Fruit fly (Drosophila melanogaster) whole organism, prepupa: ENCODE results near the gene nanos.
A peak's percentile ranks its signal among the peaks of the same experiment; 100 is the strongest.

Experiments
- CG10631 ChIP-seq: fragments of 200-800 bp; sonication (Bioruptor generic); optimal IDR thresholded peaks from 2 replicates; lab custom pipeline; 2016; ENCODE audit warnings: missing biosample characterization, missing genetic modification characterization
- CG10669 ChIP-seq: fragments of 200-800 bp; sonication (Bioruptor generic); optimal IDR thresholded peaks from 3 replicates; lab custom pipeline; 2018; ENCODE audit warnings: missing biosample characterization, mild to moderate bottlenecking, missing genetic modification characterization, moderate library complexity
- CG11294 ChIP-seq: fragments of 200-800 bp; sonication (Bioruptor generic); IDR thresholded peaks from 2 replicates; pipeline ENCODE4 v1.3.6; 2022; ENCODE audit warnings: missing biosample characterization, missing genetic modification characterization
- CG11762 ChIP-seq: fragments of 200-800 bp; sonication (Bioruptor generic); optimal IDR thresholded peaks from 3 replicates; lab custom pipeline; 2016; ENCODE audit warnings: missing biosample characterization, missing genetic modification characterization; ENCODE audit not compliant: insufficient read depth
- CG15336 ChIP-seq: fragments of 200-800 bp; sonication (Bioruptor generic); IDR thresholded peaks from 2 replicates; pipeline ENCODE4 v1.3.6; 2022; ENCODE audit warnings: missing biosample characterization, missing genetic modification characterization
- CG1621 ChIP-seq: fragments of 200-800 bp; sonication (Bioruptor generic); optimal IDR thresholded peaks from 3 replicates; lab custom pipeline; 2018; ENCODE audit warnings: missing biosample characterization, mild to moderate bottlenecking, missing genetic modification characterization
- CG16779 ChIP-seq: fragments of 200-800 bp; sonication (Bioruptor generic); optimal IDR thresholded peaks from 3 replicates; lab custom pipeline; 2017; ENCODE audit warnings: missing biosample characterization, mild to moderate bottlenecking, missing genetic modification characterization
- CG3032 ChIP-seq: fragments of 200-800 bp; optimal IDR thresholded peaks from 2 replicates; lab custom pipeline; 2019; ENCODE audit warnings: missing biosample characterization, mild to moderate bottlenecking, missing genetic modification characterization, moderate library complexity
- CG32006 ChIP-seq: fragments of 200-800 bp; sonication (Bioruptor generic); optimal IDR thresholded peaks from 3 replicates; lab custom pipeline; 2017; ENCODE audit warnings: missing biosample characterization, mild to moderate bottlenecking, missing genetic modification characterization
- CG34406 ChIP-seq: fragments of 200-800 bp; sonication (Bioruptor generic); optimal IDR thresholded peaks from 3 replicates; lab custom pipeline; 2016; ENCODE audit warnings: missing biosample characterization, missing genetic modification characterization
- CG3919 ChIP-seq: fragments of 200-800 bp; sonication (Bioruptor generic); optimal IDR thresholded peaks from 3 replicates; lab custom pipeline; 2016; ENCODE audit warnings: missing biosample characterization, missing genetic modification characterization
- CG6276 ChIP-seq: fragments of 200-800 bp; sonication (Bioruptor generic); optimal IDR thresholded peaks from 2 replicates; lab custom pipeline; 2017; ENCODE audit warnings: missing biosample characterization, mild to moderate bottlenecking, missing genetic modification characterization
- CG6792 ChIP-seq: fragments of 200-800 bp; sonication (Bioruptor generic); optimal IDR thresholded peaks from 3 replicates; lab custom pipeline; 2016; ENCODE audit warnings: missing biosample characterization, missing genetic modification characterization
- CG6808 ChIP-seq: fragments of 200-800 bp; sonication (Bioruptor generic); optimal IDR thresholded peaks from 3 replicates; lab custom pipeline; 2017; ENCODE audit warnings: missing biosample characterization, missing genetic modification characterization, mild to moderate bottlenecking, moderate library complexity, missing genetic modification reagents
- CG6854 ChIP-seq: fragments of 200-800 bp; sonication (Bioruptor generic); optimal IDR thresholded peaks from 2 replicates; lab custom pipeline; 2017; ENCODE audit warnings: missing biosample characterization, mild to moderate bottlenecking, missing genetic modification characterization
- CG7368 ChIP-seq: fragments of 200-800 bp; sonication (Bioruptor generic); optimal IDR thresholded peaks from 3 replicates; lab custom pipeline; 2016; ENCODE audit warnings: missing biosample characterization, missing genetic modification characterization
- CG8319 ChIP-seq: fragments of 200-800 bp; sonication (Bioruptor generic); optimal IDR thresholded peaks from 3 replicates; lab custom pipeline; 2016; ENCODE audit warnings: missing biosample characterization, missing genetic modification characterization
- CG8632 ChIP-seq: fragments of 200-800 bp; sonication (Bioruptor generic); optimal IDR thresholded peaks from 3 replicates; lab custom pipeline; 2016; ENCODE audit warnings: missing biosample characterization, missing genetic modification characterization
- Eip75B ChIP-seq: fragments of 200-800 bp; sonication (Bioruptor generic); optimal IDR thresholded peaks from 3 replicates; lab custom pipeline; 2016; ENCODE audit warnings: missing biosample characterization, missing genetic modification characterization
- Eip78C ChIP-seq: fragments of 200-800 bp; sonication (Bioruptor generic); peaks from one replicate; lab custom pipeline; 2016; ENCODE audit warnings: missing biosample characterization, missing genetic modification characterization
- Eip93F ChIP-seq: fragments of 200-800 bp; sonication (Bioruptor generic); optimal IDR thresholded peaks from 2 replicates; lab custom pipeline; 2016; ENCODE audit warnings: missing biosample characterization, mild to moderate bottlenecking, missing genetic modification characterization
- Ets96B ChIP-seq: fragments of 200-800 bp; optimal IDR thresholded peaks from 2 replicates; lab custom pipeline; 2019; ENCODE audit warnings: missing biosample characterization, mild to moderate bottlenecking, missing genetic modification characterization, moderate library complexity
- Gug ChIP-seq: fragments of 200-800 bp; sonication (Bioruptor generic); IDR thresholded peaks from 2 replicates; pipeline ENCODE4 v1.3.6; 2022; ENCODE audit warnings: missing biosample characterization, missing genetic modification characterization
- Hr38 ChIP-seq: sonication (Bioruptor generic); optimal IDR thresholded peaks from 2 replicates; lab custom pipeline; 2016; ENCODE audit warnings: missing biosample characterization, missing genetic modification characterization
- Hr39 ChIP-seq: fragments of 200-800 bp; sonication (Bioruptor generic); optimal IDR thresholded peaks from 2 replicates; lab custom pipeline; 2016; ENCODE audit warnings: missing biosample characterization, missing genetic modification characterization
- Hr4 ChIP-seq: fragments of 200-800 bp; sonication (Bioruptor generic); optimal IDR thresholded peaks from 3 replicates; lab custom pipeline; 2016; ENCODE audit warnings: missing biosample characterization, missing genetic modification characterization
- Met ChIP-seq: fragments of 200-800 bp; sonication (Bioruptor generic); optimal IDR thresholded peaks from 3 replicates; lab custom pipeline; 2016; ENCODE audit warnings: missing biosample characterization, missing genetic modification characterization
- Smox ChIP-seq: fragments of 200-800 bp; sonication (Bioruptor generic); optimal IDR thresholded peaks from 3 replicates; lab custom pipeline; 2016; ENCODE audit warnings: missing biosample characterization, missing genetic modification characterization
- Sox102F ChIP-seq: fragments of 200-800 bp; sonication (Bioruptor generic); optimal IDR thresholded peaks from 2 replicates; lab custom pipeline; 2016; ENCODE audit warnings: missing biosample characterization, mild to moderate bottlenecking, missing genetic modification characterization
- Sox14 ChIP-seq: fragments of 200-800 bp; sonication (Bioruptor generic); optimal IDR thresholded peaks from 3 replicates; lab custom pipeline; 2016; ENCODE audit warnings: missing biosample characterization, missing genetic modification characterization
- Sox15 ChIP-seq: fragments of 200-800 bp; sonication (Bioruptor generic); optimal IDR thresholded peaks from 3 replicates; lab custom pipeline; 2016; ENCODE audit warnings: missing biosample characterization, missing genetic modification characterization
- achi ChIP-seq: fragments of 200-800 bp; sonication (Bioruptor generic); optimal IDR thresholded peaks from 3 replicates; lab custom pipeline; 2016; ENCODE audit warnings: missing biosample characterization, missing genetic modification characterization
- cyc ChIP-seq: fragments of 200-800 bp; sonication (Bioruptor generic); optimal IDR thresholded peaks from 3 replicates; lab custom pipeline; 2016; ENCODE audit warnings: missing biosample characterization, missing genetic modification characterization
- dac ChIP-seq: fragments of 200-800 bp; sonication (Bioruptor generic); optimal IDR thresholded peaks from 2 replicates; lab custom pipeline; 2017; ENCODE audit warnings: missing biosample characterization, mild to moderate bottlenecking, missing genetic modification characterization
- dsx ChIP-seq: fragments of 200-800 bp; optimal IDR thresholded peaks from 3 replicates; lab custom pipeline; 2019; ENCODE audit warnings: missing biosample characterization, mild to moderate bottlenecking, missing genetic modification characterization, moderate library complexity; ENCODE audit not compliant: poor library complexity, severe bottlenecking
- eg ChIP-seq: fragments of 200-800 bp; sonication (Bioruptor generic); IDR thresholded peaks from 3 replicates; pipeline ENCODE4 v1.3.6; 2022; ENCODE audit warnings: missing biosample characterization, missing genetic modification characterization
- esn ChIP-seq: fragments of 200-800 bp; sonication (Bioruptor generic); optimal IDR thresholded peaks from 2 replicates; lab custom pipeline; 2016; ENCODE audit warnings: missing biosample characterization, mild to moderate bottlenecking, missing genetic modification characterization, moderate library complexity
- fd59A ChIP-seq: fragments of 200-800 bp; sonication (Bioruptor generic); optimal IDR thresholded peaks from 2 replicates; lab custom pipeline; 2017; ENCODE audit warnings: missing biosample characterization, mild to moderate bottlenecking, missing genetic modification characterization, missing genetic modification reagents
- fd85E ChIP-seq: fragments of 200-800 bp; sonication (Bioruptor generic); optimal IDR thresholded peaks from 3 replicates; lab custom pipeline; 2016; ENCODE audit warnings: missing biosample characterization, missing genetic modification characterization
- fkh ChIP-seq: fragments of 200-800 bp; sonication (Bioruptor generic); optimal IDR thresholded peaks from 3 replicates; lab custom pipeline; 2017; ENCODE audit warnings: missing biosample characterization, mild to moderate bottlenecking, missing genetic modification characterization, moderate library complexity
- net ChIP-seq: fragments of 200-800 bp; sonication (Bioruptor generic); optimal IDR thresholded peaks from 3 replicates; lab custom pipeline; 2016; ENCODE audit warnings: missing biosample characterization, missing genetic modification characterization
- pdm3 ChIP-seq: fragments of 200-800 bp; sonication (Bioruptor generic); optimal IDR thresholded peaks from 3 replicates; lab custom pipeline; 2016; ENCODE audit warnings: missing biosample characterization, missing genetic modification characterization
- salr ChIP-seq, 2 experiments: fragments of 200-800 bp; sonication (Bioruptor generic); optimal IDR thresholded peaks; 3 replicates each; lab custom pipeline; 2016 to 2018; ENCODE audit warnings: missing biosample characterization in 2 of 2, missing genetic modification characterization in 2 of 2, mild to moderate bottlenecking in 1 of 2
- spab ChIP-seq: fragments of 200-800 bp; sonication (Bioruptor generic); optimal IDR thresholded peaks from 2 replicates; lab custom pipeline; 2017; ENCODE audit warnings: missing biosample characterization, mild to moderate bottlenecking, missing genetic modification characterization, missing genetic modification reagents
- ss ChIP-seq, 2 experiments: fragments of 200-800 bp; sonication (Bioruptor generic); optimal IDR thresholded peaks; 2 replicates in 1 of 2; 3 replicates in 1 of 2; lab custom pipeline; 2017 to 2018; ENCODE audit warnings: mild to moderate bottlenecking in 2 of 2, missing biosample characterization in 2 of 2, missing genetic modification characterization in 2 of 2, moderate library complexity in 1 of 2
- topi ChIP-seq: fragments of 200-800 bp; sonication (Bioruptor generic); optimal IDR thresholded peaks from 3 replicates; lab custom pipeline; 2016; ENCODE audit warnings: missing biosample characterization, missing genetic modification characterization
- vri ChIP-seq: fragments of 200-800 bp; sonication (Bioruptor generic); optimal IDR thresholded peaks from 3 replicates; lab custom pipeline; 2016; ENCODE audit warnings: missing biosample characterization, mild to moderate bottlenecking, missing genetic modification characterization

Gene nanos

DNA sequence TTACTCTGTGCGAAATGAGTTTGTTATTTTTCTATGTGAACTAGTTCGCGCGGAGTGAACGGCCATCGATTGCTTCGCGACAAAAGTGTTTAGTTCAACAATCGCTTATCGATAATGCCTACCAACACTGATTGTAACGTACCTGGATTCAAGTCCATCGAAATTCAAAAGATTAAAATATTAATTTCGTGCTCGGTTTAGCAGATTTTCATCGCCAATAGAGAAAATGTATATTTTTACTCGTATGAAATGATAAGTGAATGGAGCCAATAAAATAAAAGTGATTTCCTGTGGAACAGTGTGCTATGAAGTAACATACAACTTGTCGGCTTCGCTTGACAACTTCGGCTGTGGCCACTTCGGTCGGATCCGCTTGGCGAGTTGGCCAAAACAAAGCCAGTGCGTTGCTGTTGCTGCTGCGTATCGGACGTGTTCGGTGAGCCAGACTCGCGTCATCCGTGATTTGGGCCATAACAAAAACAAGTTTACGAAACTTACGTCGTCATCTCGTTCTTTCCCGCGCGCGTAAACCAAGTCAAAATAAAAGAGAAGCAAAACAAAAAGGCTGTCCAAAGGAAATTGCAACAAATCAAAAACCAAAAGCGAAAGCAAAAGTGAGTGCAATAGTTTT lies 23.3 kb downstream of the nanos start, which contains the start of the genes CG5555 and myd (continued):
- TF ChIP-seq fkh (GFP tag; lab: Kevin White, UChicago) (peak; percentile 9), Smox (no peak), Eip78C (GFP tag; lab: Kevin White, UChicago) (peak; percentile 88), achi (GFP tag; lab: Kevin White, UChicago) (peak; percentile 58), CG8319 (GFP tag; lab: Kevin White, UChicago) (no peak), dsx (GFP tag; lab: Kevin White, UChicago) (peak; percentile 23), CG11294 (GFP tag; lab: Robert Waterston, UW) (no peak; the same call in 1 of the 2 replicates), Sox102F (peak; percentile 68), CG15336 (GFP tag; lab: Robert Waterston, UW) (peak; percentile 74)

DNA sequence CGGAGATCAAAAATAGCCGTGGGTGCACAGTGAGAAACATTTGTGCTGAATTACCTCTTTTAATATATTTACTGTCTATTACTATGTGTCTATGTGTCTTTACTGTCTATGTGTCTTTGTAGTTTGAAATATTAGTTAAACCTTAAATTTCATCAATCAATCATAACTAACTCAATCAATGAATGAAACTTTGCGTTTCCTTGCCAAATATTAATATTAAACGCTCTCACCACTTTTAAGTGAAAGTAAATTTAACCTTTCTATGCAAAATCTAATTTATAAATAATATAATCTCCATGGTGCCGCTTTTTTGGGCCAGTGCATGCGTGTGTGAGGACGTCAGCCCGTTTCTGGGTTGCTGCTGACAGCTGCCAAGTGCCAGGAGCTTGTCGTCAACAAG lies 24.2 kb downstream of the nanos start:
- peak; percentile 66 for TF ChIP-seq fd59A
- peak; percentile 24 for TF ChIP-seq CG1621 (tag; lab: Kevin White, UChicago)
- peak; percentile 61 for TF ChIP-seq CG7368 (GFP tag; lab: Kevin White, UChicago)
- TF ChIP-seq dac: peak; percentile 43
- TF ChIP-seq cyc (GFP tag; lab: Kevin White, UChicago): peak; percentile 65
- peak; percentile 74 for TF ChIP-seq CG3032
- peak; percentile 74 for TF ChIP-seq Met (GFP tag; lab: Kevin White, UChicago)
- TF ChIP-seq CG3919: peak; percentile 80
- peak; percentile 73 for TF ChIP-seq CG34406 (GFP tag; lab: Kevin White, UChicago)
- peak; percentile 61 for TF ChIP-seq Ets96B (tag; lab: Kevin White, UChicago)
- peak; percentile 51 for TF ChIP-seq Eip75B
- TF ChIP-seq ss (GFP tag; optimal IDR thresholded peaks at IDR 0.05; lab: Kevin White, UChicago): peak; percentile 40 to 74
- peak; percentile 69 for TF ChIP-seq Sox14 (GFP tag; lab: Kevin White, UChicago)
- TF ChIP-seq achi (GFP tag; lab: Kevin White, UChicago): peak; percentile 78
- peak; percentile 72 for TF ChIP-seq CG11762 (GFP tag; lab: Kevin White, UChicago)
- TF ChIP-seq Eip93F (GFP tag; lab: Kevin White, UChicago): no peak
- peak; percentile 69 for TF ChIP-seq eg (GFP tag; lab: Robert Waterston, UW)
- peak; percentile 82 for TF ChIP-seq CG15336 (GFP tag; lab: Robert Waterston, UW)
- peak; percentile 56 for TF ChIP-seq CG8319 (GFP tag; lab: Kevin White, UChicago)
- TF ChIP-seq Sox102F: peak; percentile 57
- TF ChIP-seq CG6854 (GFP tag; lab: Kevin White, UChicago): no peak
- peak; percentile 94 for TF ChIP-seq CG32006 (GFP tag; lab: Kevin White, UChicago)
- peak; percentile 79 for TF ChIP-seq pdm3
- TF ChIP-seq vri (GFP tag; lab: Kevin White, UChicago): peak; percentile 29
- TF ChIP-seq salr (GFP tag; optimal IDR thresholded peaks at IDR 0.05; lab: Kevin White, UChicago): peak in 1 of 2 experiments; percentile 80
- TF ChIP-seq CG6276 (GFP tag; lab: Kevin White, UChicago): peak; percentile 90
- TF ChIP-seq Hr4: peak; percentile 89
- TF ChIP-seq Sox15 (GFP tag; lab: Kevin White, UChicago): peak; percentile 49
- TF ChIP-seq Hr39 (GFP tag; lab: Kevin White, UChicago): peak; percentile 62
- peak; percentile 78 for TF ChIP-seq CG6808 (GFP tag; lab: Kevin White, UChicago)
- TF ChIP-seq fd85E (GFP tag; lab: Kevin White, UChicago): peak; percentile 44
- TF ChIP-seq esn (GFP tag; lab: Kevin White, UChicago): peak; percentile 73
- TF ChIP-seq net (GFP tag; lab: Kevin White, UChicago): peak; percentile 76
- TF ChIP-seq dsx (GFP tag; lab: Kevin White, UChicago): peak; percentile 39
- TF ChIP-seq CG6792 (GFP tag; lab: Kevin White, UChicago): peak; percentile 60
- TF ChIP-seq topi (GFP tag; lab: Kevin White, UChicago): peak; percentile 70
- TF ChIP-seq Gug (GFP tag; lab: Robert Waterston, UW): peak; percentile 60
- no peak for TF ChIP-seq Hr38 (GFP tag; lab: Kevin White, UChicago)
- TF ChIP-seq spab (GFP tag; lab: Kevin White, UChicago): peak; percentile 57
- TF ChIP-seq CG16779: peak; percentile 60
- no peak for TF ChIP-seq fkh (GFP tag; lab: Kevin White, UChicago)
- peak; percentile 77 for TF ChIP-seq CG10669 (GFP tag; lab: Kevin White, UChicago)
- peak; percentile 67 for TF ChIP-seq CG10631 (GFP tag; lab: Kevin White, UChicago)
- peak; percentile 77 for TF ChIP-seq CG8632
